Worm (Caenorhabditis elegans): ENCODE measurements around the gene F21C10.5.

The F21C10.5 gene

ce11 chrV:9124180-9124579, 1.3 kb upstream of the F21C10.5 start, which contains the start of gene F21C10.6:
F21C10.6 (plus strand) TSS chrV:9124480.
- no peak for TF ChIP-seq die-1 (tag; optimal IDR thresholded peaks at IDR 0.05)
- no peak for TF ChIP-seq lag-1 (GFP tag; IDR thresholded peaks at IDR 0.05)
- no peak for TF ChIP-seq sea-2 (GFP tag; IDR thresholded peaks at IDR 0.05)
- TF ChIP-seq F57A8.1 (GFP tag; optimal IDR thresholded peaks at IDR 0.05), result no peak
- TF ChIP-seq mcd-1 (GFP tag; IDR thresholded peaks at IDR 0.05), result no peak
- no peak for TF ChIP-seq ama-1 (optimal IDR thresholded peaks at IDR 0.05)
- no peak for TF ChIP-seq ama-1 (GFP tag; optimal IDR thresholded peaks at IDR 0.05)
- no peak for TF ChIP-seq aptf-2 (GFP tag; conservative IDR thresholded peaks at IDR 0.05)
- TF ChIP-seq F37B4.10 (GFP tag; IDR thresholded peaks at IDR 0.05), result no peak
- no peak for TF ChIP-seq hmg-20 (GFP tag; IDR thresholded peaks at IDR 0.05)

- no peak for TF ChIP-seq ceh-100 (GFP tag; IDR thresholded peaks at IDR 0.05)
- TF ChIP-seq hmg-20 (GFP tag; IDR thresholded peaks at IDR 0.05), result no peak
- no peak for TF ChIP-seq atf-7 (tag; optimal IDR thresholded peaks at IDR 0.05)
- no peak for TF ChIP-seq mel-28 (tag; optimal IDR thresholded peaks at IDR 0.05; ENCODE audit: borderline replicate concordance)
- TF ChIP-seq nfya-1 (tag; optimal IDR thresholded peaks at IDR 0.05; ENCODE audit: borderline replicate concordance, insufficient read depth), result no peak
- TF ChIP-seq egl-44 (GFP tag; IDR thresholded peaks at IDR 0.05), result no peak
- TF ChIP-seq somi-1 (GFP tag; optimal IDR thresholded peaks at IDR 0.05), result no peak
- no peak for TF ChIP-seq dox-1 (GFP tag; IDR thresholded peaks at IDR 0.05)
- TF ChIP-seq F57C9.4 (tag; optimal IDR thresholded peaks at IDR 0.05), result no peak
These were observed 871 bp downstream of the F21C10.5 start, which contains the start of gene F21C10.4 for ce11 chrV:9126316-9126715. F21C10.4 (plus strand) TSS chrV:9126616.

- TF ChIP-seq D2030.7 (GFP tag; IDR thresholded peaks at IDR 0.05) (no peak), Y67H2A.10 (GFP tag; conservative IDR thresholded peaks at IDR 0.05) (no peak), nhr-90 (tag; optimal IDR thresholded peaks at IDR 0.05) (no peak), hmg-20 (GFP tag; IDR thresholded peaks at IDR 0.05) (no peak), attf-5 (GFP tag; optimal IDR thresholded peaks at IDR 0.05) (no peak), F49E8.2 (tag; optimal IDR thresholded peaks at IDR 0.05; ENCODE audit: insufficient read depth) (no peak), F37B4.10 (GFP tag; IDR thresholded peaks at IDR 0.05) (no peak), chd-7 (tag; optimal IDR thresholded peaks at IDR 0.05) (no peak), hrde-1 (tag; optimal IDR thresholded peaks at IDR 0.05; ENCODE audit: borderline replicate concordance) (no peak), dox-1 (GFP tag; IDR thresholded peaks at IDR 0.05) (no peak), F57A8.1 (GFP tag; optimal IDR thresholded peaks at IDR 0.05) (no peak), tlf-1 (GFP tag; optimal IDR thresholded peaks at IDR 0.05) (no peak), ztf-28 (GFP tag; IDR thresholded peaks at IDR 0.05) (no peak), dpl-1 (GFP tag; optimal IDR thresholded peaks at IDR 0.05) (no peak), let-607 (tag; optimal IDR thresholded peaks at IDR 0.05) (no peak), let-526 (GFP tag; IDR thresholded peaks at IDR 0.05) (no peak), aptf-2 (GFP tag; conservative IDR thresholded peaks at IDR 0.05) (no peak), ceh-27 (GFP tag; optimal IDR thresholded peaks at IDR 0.05) (no peak), cebp-2 (GFP tag; IDR thresholded peaks at IDR 0.05) (no peak), akir-1 (GFP tag; optimal IDR thresholded peaks at IDR 0.05) (no peak)
These were observed 2.3 kb downstream of the F21C10.5 start, which contains the start of gene F21C10.3 for ce11 chrV:9127773-9128172. F21C10.3 (plus strand) TSS chrV:9128073.

- TF ChIP-seq lsy-27 (tag; optimal IDR thresholded peaks at IDR 0.05; ENCODE audit: borderline replicate concordance, insufficient read depth), result no peak
- no peak for TF ChIP-seq atf-7 (tag; optimal IDR thresholded peaks at IDR 0.05)
- no peak for TF ChIP-seq xnd-1 (tag; optimal IDR thresholded peaks at IDR 0.05)
- no peak for TF ChIP-seq tbp1 (GFP tag; optimal IDR thresholded peaks at IDR 0.05)
- no peak for TF ChIP-seq egrh-3 (GFP tag; IDR thresholded peaks at IDR 0.05)
- TF ChIP-seq F52B5.7 (tag; optimal IDR thresholded peaks at IDR 0.05), result no peak
- TF ChIP-seq aptf-3 (GFP tag; IDR thresholded peaks at IDR 0.05), result no peak
- no peak for TF ChIP-seq ztf-3 (GFP tag; optimal IDR thresholded peaks at IDR 0.05)
- 0 out of 2 replicates have a peak, but pooled peaks have one; percentile 9 for TF ChIP-seq nfyb-1 (GFP tag; IDR thresholded peaks at IDR 0.05)
- TF ChIP-seq F49E8.2 (tag; optimal IDR thresholded peaks at IDR 0.05; ENCODE audit: insufficient read depth), result no peak
- TF ChIP-seq attf-5 (GFP tag; optimal IDR thresholded peaks at IDR 0.05), result no peak
- TF ChIP-seq sea-2 (GFP tag; IDR thresholded peaks at IDR 0.05), result no peak
- no peak for TF ChIP-seq Y53F4B.3 (GFP tag; IDR thresholded peaks at IDR 0.05)
- TF ChIP-seq hmg-1.2 (GFP tag; IDR thresholded peaks at IDR 0.05), result peak; percentile 73; the same call in 1 of the 2 replicates
- TF ChIP-seq B0035.1 (tag; optimal IDR thresholded peaks at IDR 0.05), result no peak
These were observed 3.1 kb downstream of the F21C10.5 start for ce11 chrV:9128562-9128961.

Data from whole organism, young adult.